Fruit fly (Drosophila melanogaster) whole organism, prepupa: ENCODE data around the gene Taf12.

Source experiments
- Blimp-1 ChIP-seq: fragments of 200-800 bp; sonication (Bioruptor generic); optimal IDR thresholded peaks from 3 replicates; lab custom pipeline; 2017; ENCODE audit warnings: missing biosample characterization, missing genetic modification characterization, mild to moderate bottlenecking, moderate library complexity, missing genetic modification reagents
- CG10631 ChIP-seq: fragments of 200-800 bp; sonication (Bioruptor generic); optimal IDR thresholded peaks from 2 replicates; lab custom pipeline; 2016; ENCODE audit warnings: missing biosample characterization, missing genetic modification characterization
- CG10669 ChIP-seq: fragments of 200-800 bp; sonication (Bioruptor generic); optimal IDR thresholded peaks from 3 replicates; lab custom pipeline; 2018; ENCODE audit warnings: missing biosample characterization, mild to moderate bottlenecking, missing genetic modification characterization, moderate library complexity
- CG11294 ChIP-seq: fragments of 200-800 bp; sonication (Bioruptor generic); IDR thresholded peaks from 2 replicates; pipeline ENCODE4 v1.3.6; 2022; ENCODE audit warnings: missing biosample characterization, missing genetic modification characterization
- CG11762 ChIP-seq: fragments of 200-800 bp; sonication (Bioruptor generic); optimal IDR thresholded peaks from 3 replicates; lab custom pipeline; 2016; ENCODE audit warnings: missing biosample characterization, missing genetic modification characterization; ENCODE audit not compliant: insufficient read depth
- CG11902 ChIP-seq: fragments of 200-800 bp; sonication (Bioruptor generic); optimal IDR thresholded peaks from 3 replicates; lab custom pipeline; 2016; ENCODE audit warnings: missing biosample characterization, missing genetic modification characterization
- CG1621 ChIP-seq: fragments of 200-800 bp; sonication (Bioruptor generic); optimal IDR thresholded peaks from 3 replicates; lab custom pipeline; 2018; ENCODE audit warnings: missing biosample characterization, mild to moderate bottlenecking, missing genetic modification characterization
- CG16779 ChIP-seq: fragments of 200-800 bp; sonication (Bioruptor generic); optimal IDR thresholded peaks from 3 replicates; lab custom pipeline; 2017; ENCODE audit warnings: missing biosample characterization, mild to moderate bottlenecking, missing genetic modification characterization
- CG3032 ChIP-seq: fragments of 200-800 bp; optimal IDR thresholded peaks from 2 replicates; lab custom pipeline; 2019; ENCODE audit warnings: missing biosample characterization, mild to moderate bottlenecking, missing genetic modification characterization, moderate library complexity
- CG31627 ChIP-seq: fragments of 200-800 bp; sonication (Bioruptor generic); optimal IDR thresholded peaks from 3 replicates; lab custom pipeline; 2016; ENCODE audit warnings: missing biosample characterization, missing genetic modification characterization
- CG32006 ChIP-seq: fragments of 200-800 bp; sonication (Bioruptor generic); optimal IDR thresholded peaks from 3 replicates; lab custom pipeline; 2017; ENCODE audit warnings: missing biosample characterization, mild to moderate bottlenecking, missing genetic modification characterization
- CG34406 ChIP-seq: fragments of 200-800 bp; sonication (Bioruptor generic); optimal IDR thresholded peaks from 3 replicates; lab custom pipeline; 2016; ENCODE audit warnings: missing biosample characterization, missing genetic modification characterization
- CG3919 ChIP-seq: fragments of 200-800 bp; sonication (Bioruptor generic); optimal IDR thresholded peaks from 3 replicates; lab custom pipeline; 2016; ENCODE audit warnings: missing biosample characterization, missing genetic modification characterization
- CG4318 ChIP-seq: fragments of 200-800 bp; sonication (Bioruptor generic); optimal IDR thresholded peaks from 3 replicates; lab custom pipeline; 2017; ENCODE audit warnings: missing biosample characterization, mild to moderate bottlenecking, missing genetic modification characterization
- CG6163 ChIP-seq: fragments of 200-800 bp; sonication (Bioruptor generic); IDR thresholded peaks from 3 replicates; pipeline ENCODE4 v1.3.6; 2022; ENCODE audit warnings: missing biosample characterization, missing genetic modification characterization
- CG6276 ChIP-seq: fragments of 200-800 bp; sonication (Bioruptor generic); optimal IDR thresholded peaks from 2 replicates; lab custom pipeline; 2017; ENCODE audit warnings: missing biosample characterization, mild to moderate bottlenecking, missing genetic modification characterization
- CG6792 ChIP-seq: fragments of 200-800 bp; sonication (Bioruptor generic); optimal IDR thresholded peaks from 3 replicates; lab custom pipeline; 2016; ENCODE audit warnings: missing biosample characterization, missing genetic modification characterization
- CG6808 ChIP-seq: fragments of 200-800 bp; sonication (Bioruptor generic); optimal IDR thresholded peaks from 3 replicates; lab custom pipeline; 2017; ENCODE audit warnings: missing biosample characterization, missing genetic modification characterization, mild to moderate bottlenecking, moderate library complexity, missing genetic modification reagents
- CG6854 ChIP-seq: fragments of 200-800 bp; sonication (Bioruptor generic); optimal IDR thresholded peaks from 2 replicates; lab custom pipeline; 2017; ENCODE audit warnings: missing biosample characterization, mild to moderate bottlenecking, missing genetic modification characterization
- CG7368 ChIP-seq: fragments of 200-800 bp; sonication (Bioruptor generic); optimal IDR thresholded peaks from 3 replicates; lab custom pipeline; 2016; ENCODE audit warnings: missing biosample characterization, missing genetic modification characterization
- CG8319 ChIP-seq: fragments of 200-800 bp; sonication (Bioruptor generic); optimal IDR thresholded peaks from 3 replicates; lab custom pipeline; 2016; ENCODE audit warnings: missing biosample characterization, missing genetic modification characterization
- CG9139 ChIP-seq: fragments of 200-800 bp; sonication (Bioruptor generic); optimal IDR thresholded peaks from 3 replicates; lab custom pipeline; 2017; ENCODE audit warnings: missing biosample characterization, mild to moderate bottlenecking, missing genetic modification characterization
- Eip75B ChIP-seq: fragments of 200-800 bp; sonication (Bioruptor generic); optimal IDR thresholded peaks from 3 replicates; lab custom pipeline; 2016; ENCODE audit warnings: missing biosample characterization, missing genetic modification characterization
- Eip78C ChIP-seq: fragments of 200-800 bp; sonication (Bioruptor generic); peaks from one replicate; lab custom pipeline; 2016; ENCODE audit warnings: missing biosample characterization, missing genetic modification characterization
- Eip93F ChIP-seq: fragments of 200-800 bp; sonication (Bioruptor generic); optimal IDR thresholded peaks from 2 replicates; lab custom pipeline; 2016; ENCODE audit warnings: missing biosample characterization, mild to moderate bottlenecking, missing genetic modification characterization
- Ets21C ChIP-seq: fragments of 200-800 bp; sonication (Bioruptor generic); optimal IDR thresholded peaks from 3 replicates; lab custom pipeline; 2016; ENCODE audit warnings: missing biosample characterization, missing genetic modification characterization
- Ets96B ChIP-seq: fragments of 200-800 bp; optimal IDR thresholded peaks from 2 replicates; lab custom pipeline; 2019; ENCODE audit warnings: missing biosample characterization, mild to moderate bottlenecking, missing genetic modification characterization, moderate library complexity
- Gug ChIP-seq: fragments of 200-800 bp; sonication (Bioruptor generic); IDR thresholded peaks from 2 replicates; pipeline ENCODE4 v1.3.6; 2022; ENCODE audit warnings: missing biosample characterization, missing genetic modification characterization
- Hr39 ChIP-seq: fragments of 200-800 bp; sonication (Bioruptor generic); optimal IDR thresholded peaks from 2 replicates; lab custom pipeline; 2016; ENCODE audit warnings: missing biosample characterization, missing genetic modification characterization
- Hr4 ChIP-seq: fragments of 200-800 bp; sonication (Bioruptor generic); optimal IDR thresholded peaks from 3 replicates; lab custom pipeline; 2016; ENCODE audit warnings: missing biosample characterization, missing genetic modification characterization
- Lpt ChIP-seq: fragments of 200-800 bp; sonication (Bioruptor generic); optimal IDR thresholded peaks from 3 replicates; lab custom pipeline; 2016; ENCODE audit warnings: missing biosample characterization, missing genetic modification characterization
- Met ChIP-seq: fragments of 200-800 bp; sonication (Bioruptor generic); optimal IDR thresholded peaks from 3 replicates; lab custom pipeline; 2016; ENCODE audit warnings: missing biosample characterization, missing genetic modification characterization
- OdsH ChIP-seq: fragments of 200-800 bp; sonication (Bioruptor generic); optimal IDR thresholded peaks from 3 replicates; lab custom pipeline; 2016; ENCODE audit warnings: missing biosample characterization, missing genetic modification characterization
- Smox ChIP-seq: fragments of 200-800 bp; sonication (Bioruptor generic); optimal IDR thresholded peaks from 3 replicates; lab custom pipeline; 2016; ENCODE audit warnings: missing biosample characterization, missing genetic modification characterization
- Sox102F ChIP-seq: fragments of 200-800 bp; sonication (Bioruptor generic); optimal IDR thresholded peaks from 2 replicates; lab custom pipeline; 2016; ENCODE audit warnings: missing biosample characterization, mild to moderate bottlenecking, missing genetic modification characterization
- Sox14 ChIP-seq: fragments of 200-800 bp; sonication (Bioruptor generic); optimal IDR thresholded peaks from 3 replicates; lab custom pipeline; 2016; ENCODE audit warnings: missing biosample characterization, missing genetic modification characterization
- Sox15 ChIP-seq: fragments of 200-800 bp; sonication (Bioruptor generic); optimal IDR thresholded peaks from 3 replicates; lab custom pipeline; 2016; ENCODE audit warnings: missing biosample characterization, missing genetic modification characterization
- achi ChIP-seq: fragments of 200-800 bp; sonication (Bioruptor generic); optimal IDR thresholded peaks from 3 replicates; lab custom pipeline; 2016; ENCODE audit warnings: missing biosample characterization, missing genetic modification characterization
- acj6 ChIP-seq: fragments of 200-800 bp; sonication (Bioruptor generic); optimal IDR thresholded peaks from 3 replicates; lab custom pipeline; 2016; ENCODE audit warnings: missing biosample characterization, missing genetic modification characterization
- cyc ChIP-seq: fragments of 200-800 bp; sonication (Bioruptor generic); optimal IDR thresholded peaks from 3 replicates; lab custom pipeline; 2016; ENCODE audit warnings: missing biosample characterization, missing genetic modification characterization
- dac ChIP-seq: fragments of 200-800 bp; sonication (Bioruptor generic); optimal IDR thresholded peaks from 2 replicates; lab custom pipeline; 2017; ENCODE audit warnings: missing biosample characterization, mild to moderate bottlenecking, missing genetic modification characterization
- dsx ChIP-seq: fragments of 200-800 bp; optimal IDR thresholded peaks from 3 replicates; lab custom pipeline; 2019; ENCODE audit warnings: missing biosample characterization, mild to moderate bottlenecking, missing genetic modification characterization, moderate library complexity; ENCODE audit not compliant: poor library complexity, severe bottlenecking
- eg ChIP-seq: fragments of 200-800 bp; sonication (Bioruptor generic); IDR thresholded peaks from 3 replicates; pipeline ENCODE4 v1.3.6; 2022; ENCODE audit warnings: missing biosample characterization, missing genetic modification characterization
- esn ChIP-seq: fragments of 200-800 bp; sonication (Bioruptor generic); optimal IDR thresholded peaks from 2 replicates; lab custom pipeline; 2016; ENCODE audit warnings: missing biosample characterization, mild to moderate bottlenecking, missing genetic modification characterization, moderate library complexity
- fd59A ChIP-seq: fragments of 200-800 bp; sonication (Bioruptor generic); optimal IDR thresholded peaks from 2 replicates; lab custom pipeline; 2017; ENCODE audit warnings: missing biosample characterization, mild to moderate bottlenecking, missing genetic modification characterization, missing genetic modification reagents
- lz ChIP-seq: fragments of 200-800 bp; sonication (Bioruptor generic); optimal IDR thresholded peaks from 3 replicates; lab custom pipeline; 2016; ENCODE audit warnings: missing biosample characterization, missing genetic modification characterization
- net ChIP-seq: fragments of 200-800 bp; sonication (Bioruptor generic); optimal IDR thresholded peaks from 3 replicates; lab custom pipeline; 2016; ENCODE audit warnings: missing biosample characterization, missing genetic modification characterization
- pdm3 ChIP-seq: fragments of 200-800 bp; sonication (Bioruptor generic); optimal IDR thresholded peaks from 3 replicates; lab custom pipeline; 2016; ENCODE audit warnings: missing biosample characterization, missing genetic modification characterization
- salr ChIP-seq, 2 experiments: fragments of 200-800 bp; sonication (Bioruptor generic); optimal IDR thresholded peaks; 3 replicates each; lab custom pipeline; 2016 to 2018; ENCODE audit warnings: missing biosample characterization in 2 of 2, missing genetic modification characterization in 2 of 2, mild to moderate bottlenecking in 1 of 2
- spab ChIP-seq: fragments of 200-800 bp; sonication (Bioruptor generic); optimal IDR thresholded peaks from 2 replicates; lab custom pipeline; 2017; ENCODE audit warnings: missing biosample characterization, mild to moderate bottlenecking, missing genetic modification characterization, missing genetic modification reagents
- ss ChIP-seq, 2 experiments: fragments of 200-800 bp; sonication (Bioruptor generic); optimal IDR thresholded peaks; 2 replicates in 1 of 2; 3 replicates in 1 of 2; lab custom pipeline; 2017 to 2018; ENCODE audit warnings: mild to moderate bottlenecking in 2 of 2, missing biosample characterization in 2 of 2, missing genetic modification characterization in 2 of 2, moderate library complexity in 1 of 2
- svp ChIP-seq: fragments of 200-800 bp; sonication (Bioruptor generic); peaks from one replicate; lab custom pipeline; 2016; ENCODE audit warnings: missing biosample characterization, missing genetic modification characterization
- topi ChIP-seq: fragments of 200-800 bp; sonication (Bioruptor generic); optimal IDR thresholded peaks from 3 replicates; lab custom pipeline; 2016; ENCODE audit warnings: missing biosample characterization, missing genetic modification characterization

Gene Taf12

dm6 chr3R:11646826-11647225 is 32.7 kb downstream of the Taf12 start:
- peak; percentile 39 for TF ChIP-seq CG7368 (GFP tag; lab: Kevin White, UChicago)
- peak; percentile 92 for TF ChIP-seq CG6808 (GFP tag; lab: Kevin White, UChicago)
- peak; percentile 20 for TF ChIP-seq Blimp-1 (GFP tag; lab: Kevin White, UChicago)
- TF ChIP-seq Hr4 (GFP tag; lab: Kevin White, UChicago): no peak
- TF ChIP-seq Gug (GFP tag; lab: Robert Waterston, UW): no peak
- TF ChIP-seq CG1621: peak; percentile 71
- TF ChIP-seq CG11902 (GFP tag; lab: Kevin White, UChicago): no peak
- peak; percentile 25 for TF ChIP-seq Sox102F (GFP tag; lab: Kevin White, UChicago)
- peak; percentile 62 for TF ChIP-seq net (GFP tag; lab: Kevin White, UChicago)
- TF ChIP-seq Hr39 (GFP tag; lab: Kevin White, UChicago): no peak
- TF ChIP-seq Smox (GFP tag; lab: Kevin White, UChicago): no peak
- TF ChIP-seq CG3032: peak; percentile 47
- peak; percentile 87 for TF ChIP-seq eg
- no peak for TF ChIP-seq OdsH (GFP tag; lab: Kevin White, UChicago)
- TF ChIP-seq CG8319: no peak
- TF ChIP-seq dac (GFP tag; lab: Kevin White, UChicago): no peak
- no peak for TF ChIP-seq cyc (GFP tag; lab: Kevin White, UChicago)
- TF ChIP-seq CG6163 (GFP tag; lab: Robert Waterston, UW): peak; percentile 85
- no peak for TF ChIP-seq salr (GFP tag; optimal IDR thresholded peaks at IDR 0.05; lab: Kevin White, UChicago)
- TF ChIP-seq Lpt: peak; percentile 55
- TF ChIP-seq Sox15 (GFP tag; lab: Kevin White, UChicago): no peak
- TF ChIP-seq CG11294 (GFP tag; lab: Robert Waterston, UW): no peak; the same call in 1 of the 2 replicates
- no peak for TF ChIP-seq fd59A
- TF ChIP-seq Ets21C (GFP tag; lab: Kevin White, UChicago): no peak
- TF ChIP-seq CG6792: no peak
- peak; percentile 78 for TF ChIP-seq spab (GFP tag; lab: Kevin White, UChicago)
- TF ChIP-seq Ets96B: peak; percentile 42
- peak; percentile 52 for TF ChIP-seq dsx (GFP tag; lab: Kevin White, UChicago)
- TF ChIP-seq CG3919 (GFP tag; lab: Kevin White, UChicago): peak; percentile 27
- peak; percentile 9 for TF ChIP-seq Sox14 (GFP tag; lab: Kevin White, UChicago)
- peak; percentile 71 for TF ChIP-seq CG10669 (GFP tag; lab: Kevin White, UChicago)
- no peak for TF ChIP-seq acj6 (GFP tag; lab: Kevin White, UChicago)
- peak; percentile 49 for TF ChIP-seq Eip75B (GFP tag; lab: Kevin White, UChicago)
- no peak for TF ChIP-seq CG32006 (GFP tag; lab: Kevin White, UChicago)
- no peak for TF ChIP-seq pdm3 (GFP tag; lab: Kevin White, UChicago)
- peak; percentile 78 for TF ChIP-seq CG6854 (GFP tag; lab: Kevin White, UChicago)
- peak; percentile 92 for TF ChIP-seq CG9139 (GFP tag; lab: Kevin White, UChicago)
- no peak for TF ChIP-seq CG31627 (GFP tag; lab: Kevin White, UChicago)
- TF ChIP-seq CG34406 (GFP tag; lab: Kevin White, UChicago): no peak
- peak; percentile 80 for TF ChIP-seq CG6276 (GFP tag; lab: Kevin White, UChicago)
- TF ChIP-seq topi: peak; percentile 29
- TF ChIP-seq CG10631 (GFP tag; lab: Kevin White, UChicago): no peak
- peak; percentile 18 for TF ChIP-seq achi
- TF ChIP-seq Eip78C (GFP tag; lab: Kevin White, UChicago): peak; percentile 82
- TF ChIP-seq Met: no peak
- no peak for TF ChIP-seq lz (GFP tag; lab: Kevin White, UChicago)
- peak; percentile 27 for TF ChIP-seq CG11762 (GFP tag; lab: Kevin White, UChicago)
- peak; percentile 12 for TF ChIP-seq esn
- TF ChIP-seq CG4318 (GFP tag; lab: Kevin White, UChicago): no peak
- peak; percentile 94 to 97 for TF ChIP-seq ss (GFP tag; optimal IDR thresholded peaks at IDR 0.05; lab: Kevin White, UChicago)
- TF ChIP-seq svp: peak; percentile 65
- TF ChIP-seq CG16779: peak; percentile 82
- TF ChIP-seq Eip93F: no peak
